Worm (Caenorhabditis elegans) whole organism, L3 larva: ENCODE measurements around the gene erh-1.

Experiments used
- R02D3.7 ChIP-seq: fragments of 150-350 bp; optimal IDR thresholded peaks from 2 replicates; lab custom pipeline; 2014; ENCODE audit warnings: missing biosample characterization, missing genetic modification characterization
- ZK546.5 ChIP-seq: sonication (generic microtip); optimal IDR thresholded peaks from 2 replicates; lab custom pipeline; 2017; ENCODE audit warnings: missing biosample characterization, missing genetic modification characterization
- ama-1 ChIP-seq: fragments of 150-350 bp; optimal IDR thresholded peaks from 2 replicates; lab custom pipeline; 2018
- ceh-16 ChIP-seq: sonication (generic microtip); optimal IDR thresholded peaks from 2 replicates; lab custom pipeline; 2017; ENCODE audit warnings: missing biosample characterization, missing genetic modification characterization
- ceh-28 ChIP-seq: fragments of 150-350 bp; optimal IDR thresholded peaks from 2 replicates; lab custom pipeline; 2014; ENCODE audit warnings: missing biosample characterization, missing genetic modification reagents, missing genetic modification characterization
- ceh-82 ChIP-seq: fragments of 150-350 bp; optimal IDR thresholded peaks from 2 replicates; lab custom pipeline; 2014; ENCODE audit warnings: missing biosample characterization, missing genetic modification characterization
- daf-12 ChIP-seq: fragments of 150-350 bp; optimal IDR thresholded peaks from 2 replicates; lab custom pipeline; 2014; ENCODE audit warnings: missing biosample characterization, missing genetic modification reagents, missing genetic modification characterization
- egl-27 ChIP-seq: sonication (generic microtip); optimal IDR thresholded peaks from 4 replicates; lab custom pipeline; 2017; ENCODE audit warnings: missing biosample characterization, missing genetic modification reagents, missing genetic modification characterization
- egl-5 ChIP-seq: fragments of 150-350 bp; optimal IDR thresholded peaks from 2 replicates; lab custom pipeline; 2017; ENCODE audit warnings: missing biosample characterization, missing genetic modification reagents, missing genetic modification characterization, inconsistent platforms
- elt-1 ChIP-seq: fragments of 150-350 bp; optimal IDR thresholded peaks from 2 replicates; lab custom pipeline; 2014; ENCODE audit warnings: missing biosample characterization, missing genetic modification characterization
- elt-2 ChIP-seq: sonication (generic microtip); optimal IDR thresholded peaks from 2 replicates; lab custom pipeline; 2016; ENCODE audit warnings: missing genetic modification reagents, mild to moderate bottlenecking, missing genetic modification characterization, missing compliant biosample characterization
- elt-3 ChIP-seq, 3 experiments: fragments of 150-350 bp in 1 of 3; sonication (generic microtip) in 2 of 3; optimal IDR thresholded peaks; 2 replicates in 2 of 3; 4 replicates in 1 of 3; lab custom pipeline; 2014 to 2017; ENCODE audit warnings: missing biosample characterization in 3 of 3, missing genetic modification characterization in 3 of 3
- eor-1 ChIP-seq, 2 experiments: fragments of 150-350 bp; optimal IDR thresholded peaks; 2 replicates each; lab custom pipeline; 2014 to 2018; ENCODE audit warnings: missing biosample characterization in 2 of 2, missing genetic modification characterization in 2 of 2
- fos-1 ChIP-seq: fragments of 150-350 bp; optimal IDR thresholded peaks from 2 replicates; lab custom pipeline; 2014; ENCODE audit warnings: missing biosample characterization, missing genetic modification characterization
- hmg-11 ChIP-seq: sonication (generic microtip); optimal IDR thresholded peaks from 2 replicates; lab custom pipeline; 2016; ENCODE audit warnings: missing genetic modification characterization, missing compliant biosample characterization
- jun-1 ChIP-seq: fragments of 150-350 bp; optimal IDR thresholded peaks from 2 replicates; lab custom pipeline; 2014; ENCODE audit warnings: missing biosample characterization, missing genetic modification reagents, missing genetic modification characterization
- lin-15B ChIP-seq: fragments of 150-350 bp; optimal IDR thresholded peaks from 2 replicates; lab custom pipeline; 2014; ENCODE audit warnings: missing biosample characterization, missing genetic modification characterization
- lin-39 ChIP-seq: fragments of 150-350 bp; optimal IDR thresholded peaks from 2 replicates; lab custom pipeline; 2018; ENCODE audit warnings: missing biosample characterization, missing genetic modification reagents, missing genetic modification characterization
- mdl-1 ChIP-seq: fragments of 150-350 bp; optimal IDR thresholded peaks from 2 replicates; lab custom pipeline; 2014; ENCODE audit warnings: missing biosample characterization, missing genetic modification characterization
- mml-1 ChIP-seq: fragments of 150-350 bp; sonication (generic microtip); optimal IDR thresholded peaks from 3 replicates; lab custom pipeline; 2014; ENCODE audit warnings: missing biosample characterization, missing genetic modification characterization
- nfya-1 ChIP-seq: sonication (generic microtip); optimal IDR thresholded peaks from 2 replicates; lab custom pipeline; 2017; ENCODE audit warnings: missing genetic modification characterization, mild to moderate bottlenecking, missing compliant biosample characterization, antibody characterized with exemption, moderate library complexity; ENCODE audit not compliant: insufficient read depth
- nhr-12 ChIP-seq: fragments of 150-350 bp; optimal IDR thresholded peaks from 2 replicates; lab custom pipeline; 2014; ENCODE audit warnings: missing biosample characterization, missing genetic modification characterization
- nhr-23 ChIP-seq: fragments of 150-350 bp; optimal IDR thresholded peaks from 2 replicates; lab custom pipeline; 2014; ENCODE audit warnings: missing biosample characterization, missing genetic modification reagents, missing genetic modification characterization
- nhr-237 ChIP-seq: fragments of 150-350 bp; optimal IDR thresholded peaks from 2 replicates; lab custom pipeline; 2014; ENCODE audit warnings: missing biosample characterization, missing genetic modification characterization
- nhr-25 ChIP-seq: sonication (generic microtip); optimal IDR thresholded peaks from 2 replicates; lab custom pipeline; 2017; ENCODE audit warnings: missing biosample characterization, missing genetic modification characterization
- nhr-28 ChIP-seq: fragments of 150-350 bp; optimal IDR thresholded peaks from 2 replicates; lab custom pipeline; 2014; ENCODE audit warnings: missing biosample characterization, missing genetic modification characterization
- nhr-43 ChIP-seq: sonication (generic microtip); optimal IDR thresholded peaks from 2 replicates; lab custom pipeline; 2016; ENCODE audit warnings: mild to moderate bottlenecking, missing genetic modification characterization, missing compliant biosample characterization; ENCODE audit not compliant: poor library complexity, severe bottlenecking
- nhr-67 ChIP-seq: fragments of 150-350 bp; optimal IDR thresholded peaks from 2 replicates; lab custom pipeline; 2014; ENCODE audit warnings: missing biosample characterization, missing genetic modification characterization
- nhr-76 ChIP-seq: fragments of 150-350 bp; sonication (generic microtip); optimal IDR thresholded peaks from 5 replicates; lab custom pipeline; 2014; ENCODE audit warnings: missing biosample characterization, missing genetic modification characterization
- nhr-77 ChIP-seq: fragments of 150-350 bp; optimal IDR thresholded peaks from 2 replicates; lab custom pipeline; 2014; ENCODE audit warnings: missing biosample characterization, missing genetic modification characterization
- pha-4 ChIP-seq: fragments of 150-350 bp; optimal IDR thresholded peaks from 2 replicates; lab custom pipeline; 2014; ENCODE audit warnings: missing biosample characterization, missing genetic modification reagents, missing genetic modification characterization
- pqm-1 ChIP-seq: fragments of 150-350 bp; optimal IDR thresholded peaks from 2 replicates; lab custom pipeline; 2017; ENCODE audit warnings: missing biosample characterization, missing genetic modification characterization, inconsistent platforms
- sea-2 ChIP-seq: fragments of 150-350 bp; sonication (generic microtip); optimal IDR thresholded peaks from 4 replicates; lab custom pipeline; 2014; ENCODE audit warnings: missing biosample characterization, missing genetic modification reagents, missing genetic modification characterization
- skn-1 ChIP-seq: fragments of 150-350 bp; optimal IDR thresholded peaks from 2 replicates; lab custom pipeline; 2014; ENCODE audit warnings: missing biosample characterization, missing genetic modification characterization
- snpc-4 ChIP-seq: fragments of 150-350 bp; optimal IDR thresholded peaks from 2 replicates; lab custom pipeline; 2014; ENCODE audit warnings: missing biosample characterization, missing genetic modification characterization
- tbx-2 ChIP-seq: sonication (generic microtip); optimal IDR thresholded peaks from 2 replicates; lab custom pipeline; 2016; ENCODE audit warnings: mild to moderate bottlenecking, missing genetic modification characterization, missing compliant biosample characterization
- unc-39 ChIP-seq: sonication (generic microtip); optimal IDR thresholded peaks from 4 replicates; lab custom pipeline; 2017; ENCODE audit warnings: missing biosample characterization, missing genetic modification characterization
- zag-1 ChIP-seq: fragments of 150-350 bp; optimal IDR thresholded peaks from 2 replicates; lab custom pipeline; 2014; ENCODE audit warnings: missing biosample characterization, missing genetic modification characterization
- ztf-11 ChIP-seq: fragments of 150-350 bp; optimal IDR thresholded peaks from 2 replicates; lab custom pipeline; 2014; ENCODE audit warnings: missing biosample characterization, missing genetic modification characterization
- ztf-4 ChIP-seq: fragments of 150-350 bp; optimal IDR thresholded peaks from 2 replicates; lab custom pipeline; 2014; ENCODE audit warnings: missing biosample characterization, missing genetic modification characterization

The erh-1 gene

ce11 chrV:10548981-10549380 is 30.0 kb downstream of the erh-1 start, which contains the start of gene srd-34:
srd-34 (minus strand) TSS chrV:10549081.
- no peak for TF ChIP-seq sea-2 (GFP tag; lab: Kevin White, UChicago)
- TF ChIP-seq daf-12 (tag; lab: Kevin White, UChicago) = no peak
- no peak for TF ChIP-seq nhr-28 (tag; lab: Kevin White, UChicago)
- TF ChIP-seq fos-1 (tag; lab: Kevin White, UChicago) = no peak
- TF ChIP-seq ztf-11 (tag; lab: Kevin White, UChicago) = no peak
- TF ChIP-seq nfya-1 (tag; lab: Kevin White, UChicago) = no peak
- no peak for TF ChIP-seq ztf-4
- TF ChIP-seq nhr-67 (tag; lab: Kevin White, UChicago) = no peak
- TF ChIP-seq mdl-1 = no peak
- TF ChIP-seq ama-1 (lab: Kevin White, UChicago) = no peak
- TF ChIP-seq mml-1 = no peak
- TF ChIP-seq egl-27 (tag; lab: Kevin White, UChicago) = no peak
- TF ChIP-seq skn-1 (tag; lab: Kevin White, UChicago) = no peak
- no peak for TF ChIP-seq lin-39 (tag; lab: Kevin White, UChicago)
- no peak for TF ChIP-seq nhr-77 (tag; lab: Kevin White, UChicago)
- no peak for TF ChIP-seq ZK546.5 (tag; lab: Kevin White, UChicago)
- no peak for TF ChIP-seq elt-3 (tag; optimal IDR thresholded peaks at IDR 0.05; lab: Kevin White, UChicago)
- TF ChIP-seq pqm-1 = no peak
- TF ChIP-seq nhr-23 = no peak

ce11 chrV:10546749-10547148 is 32.2 kb downstream of the erh-1 start, which contains the start of gene F25D1.5:
F25D1.5 (minus strand) TSS chrV:10546783.
- peak; percentile 68 for TF ChIP-seq nhr-77 (tag; lab: Kevin White, UChicago)
- no peak for TF ChIP-seq fos-1 (tag; lab: Kevin White, UChicago)
- peak; percentile 37 for TF ChIP-seq elt-2
- peak; percentile 17 for TF ChIP-seq pqm-1
- TF ChIP-seq nhr-28 (tag; lab: Kevin White, UChicago) = peak; percentile 47
- TF ChIP-seq mml-1 = no peak

ce11 chrV:10540024-10540423 is 38.9 kb downstream of the erh-1 start, which contains the start of gene degt-1:
degt-1 (plus strand) TSS chrV:10540324.
- TF ChIP-seq ceh-82 = no peak
- no peak for TF ChIP-seq nhr-12
- no peak for TF ChIP-seq R02D3.7 (tag; lab: Kevin White, UChicago)
- TF ChIP-seq snpc-4 = no peak
- TF ChIP-seq mml-1 = no peak
- TF ChIP-seq ZK546.5 (tag; lab: Kevin White, UChicago) = no peak
- TF ChIP-seq ceh-28 (tag; lab: Kevin White, UChicago) = no peak
- TF ChIP-seq daf-12 (tag; lab: Kevin White, UChicago) = no peak
- TF ChIP-seq ceh-16 (tag; lab: Kevin White, UChicago) = no peak
- TF ChIP-seq unc-39 (tag; lab: Kevin White, UChicago) = no peak
- no peak for TF ChIP-seq egl-27 (tag; lab: Kevin White, UChicago)
- TF ChIP-seq nfya-1 (tag; lab: Kevin White, UChicago) = no peak
- no peak for TF ChIP-seq nhr-28 (tag; lab: Kevin White, UChicago)
- no peak for TF ChIP-seq jun-1 (tag; lab: Kevin White, UChicago)
- no peak for TF ChIP-seq egl-5 (tag; lab: Kevin White, UChicago)
- TF ChIP-seq ztf-11 (tag; lab: Kevin White, UChicago) = no peak
- TF ChIP-seq nhr-25 (tag; lab: Kevin White, UChicago) = no peak

DNA sequence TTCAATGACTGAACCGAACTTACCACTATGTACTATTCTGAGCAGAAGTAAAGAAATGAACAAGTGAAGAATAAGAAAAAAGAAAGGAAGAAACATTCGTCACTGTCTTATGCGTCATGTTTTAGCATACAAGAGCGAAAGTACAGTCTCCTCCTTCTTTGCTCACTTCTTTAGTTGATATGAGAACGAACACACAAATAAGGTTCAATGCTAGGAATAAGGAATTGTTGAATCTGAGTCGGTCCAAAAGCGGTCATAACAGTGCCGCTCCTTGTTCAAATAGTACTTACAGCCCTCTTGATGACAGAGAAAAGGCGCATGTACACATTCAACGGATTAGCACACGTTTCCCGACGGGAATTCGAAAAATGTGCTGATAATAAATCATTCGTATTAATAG is 39.8 kb downstream of the erh-1 start, which contains the start of gene F25D1.8:
Gene F25D1.8 (plus strand): TSS at position 301 of the 400 bp plus-strand sequence.
- TF ChIP-seq ztf-4 (no peak), pqm-1 (peak; percentile 21)

DNA sequence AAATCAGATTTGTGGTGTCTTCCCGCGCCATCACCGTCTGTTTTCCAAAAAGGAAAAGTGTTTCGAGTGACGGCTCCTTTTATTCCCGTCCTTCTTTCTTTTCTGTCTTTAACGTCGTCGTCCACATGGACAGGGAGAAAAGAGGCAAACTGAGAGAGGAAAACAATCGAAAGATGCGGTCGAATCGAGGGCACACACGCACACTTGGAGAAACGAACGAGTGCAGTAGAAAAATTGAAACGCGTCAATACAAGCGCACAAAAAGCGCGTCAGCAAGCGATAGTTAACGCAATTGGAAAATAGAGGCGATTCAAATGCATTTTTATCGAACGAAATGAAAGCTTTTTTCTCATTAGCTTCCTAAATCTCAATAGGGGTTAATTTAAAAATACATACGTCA is 42.1 kb downstream of the erh-1 start:
- TF ChIP-seq egl-5 (tag; lab: Kevin White, UChicago) (peak; percentile 78), ceh-82 (peak; percentile 73), jun-1 (tag; lab: Kevin White, UChicago) (peak; percentile 87), elt-1 (tag; lab: Kevin White, UChicago) (peak; percentile 47), nhr-25 (tag; lab: Kevin White, UChicago) (peak; percentile 97), skn-1 (tag; lab: Kevin White, UChicago) (peak; percentile 62), hmg-11 (peak; percentile 91), ama-1 (lab: Kevin White, UChicago) (peak; percentile 67), eor-1 (tag; optimal IDR thresholded peaks at IDR 0.05; lab: Kevin White, UChicago) (no peak), ceh-16 (tag; lab: Kevin White, UChicago) (no peak), pha-4 (tag; lab: Kevin White, UChicago) (peak; percentile 94), elt-2 (peak; percentile 58), daf-12 (tag; lab: Kevin White, UChicago) (no peak), nhr-12 (no peak), egl-27 (tag; lab: Kevin White, UChicago) (peak; percentile 61), R02D3.7 (tag; lab: Kevin White, UChicago) (peak; percentile 75), nhr-43 (tag; lab: Kevin White, UChicago) (peak; percentile 89), nhr-77 (tag; lab: Kevin White, UChicago) (peak; percentile 48), nhr-76 (tag; lab: Kevin White, UChicago) (no peak), fos-1 (tag; lab: Kevin White, UChicago) (no peak), sea-2 (GFP tag; lab: Kevin White, UChicago) (no peak), unc-39 (tag; lab: Kevin White, UChicago) (no peak), nhr-67 (tag; lab: Kevin White, UChicago) (no peak), nhr-23 (peak; percentile 92), lin-15B (tag; lab: Kevin White, UChicago) (peak; percentile 93), mdl-1 (peak; percentile 65), ZK546.5 (tag; lab: Kevin White, UChicago) (peak; percentile 36), tbx-2 (tag; lab: Kevin White, UChicago) (peak; percentile 86), mml-1 (no peak), nhr-237 (tag; lab: Kevin White, UChicago) (no peak), zag-1 (tag; lab: Kevin White, UChicago) (peak; percentile 32)
